Worm (Caenorhabditis elegans) whole organism, young adult: ENCODE measurements around the gene F17E5.2.

Source experiments
- F10E7.11 ChIP-seq: sonication (generic microtip); optimal IDR thresholded peaks from 2 replicates; lab custom pipeline; 2017; ENCODE audit warnings: mild to moderate bottlenecking, missing genetic modification characterization, moderate library complexity, missing compliant biosample characterization
- F22D6.2 ChIP-seq: sonication (generic microtip); optimal IDR thresholded peaks from 2 replicates; lab custom pipeline; 2016; ENCODE audit warnings: mild to moderate bottlenecking, missing genetic modification characterization, missing compliant biosample characterization
- F23B12.7 ChIP-seq: sonication (generic microtip); optimal IDR thresholded peaks from 2 replicates; lab custom pipeline; 2017; ENCODE audit warnings: missing genetic modification characterization, mild to moderate bottlenecking, missing compliant biosample characterization, antibody characterized with exemption, moderate library complexity; ENCODE audit not compliant: insufficient read depth
- F33H1.4 ChIP-seq: fragments of 200-800 bp; sonication (Bioruptor generic); IDR thresholded peaks from 2 replicates; pipeline ENCODE4 v1.3.6; 2022; ENCODE audit warnings: missing genetic modification reagents, missing genetic modification characterization, missing compliant biosample characterization
- F39B2.1 ChIP-seq: fragments of 200-800 bp; sonication (Bioruptor generic); IDR thresholded peaks from 2 replicates; pipeline ENCODE4 v1.3.6; 2022; ENCODE audit warnings: missing genetic modification reagents, missing genetic modification characterization, missing compliant biosample characterization
- F49E8.2 ChIP-seq: sonication (generic microtip); optimal IDR thresholded peaks from 3 replicates; lab custom pipeline; 2017; ENCODE audit warnings: missing genetic modification characterization, mild to moderate bottlenecking, missing compliant biosample characterization, antibody characterized with exemption, moderate library complexity; ENCODE audit not compliant: insufficient read depth
- F57A8.1 ChIP-seq: fragments of 200-800 bp; sonication (Bioruptor generic); optimal IDR thresholded peaks from 2 replicates; lab custom pipeline; 2018; ENCODE audit warnings: mild to moderate bottlenecking, missing genetic modification characterization, moderate library complexity, missing compliant biosample characterization
- F57C9.4 ChIP-seq: sonication (generic microtip); optimal IDR thresholded peaks from 2 replicates; lab custom pipeline; 2017; ENCODE audit warnings: mild to moderate bottlenecking, missing genetic modification characterization, missing compliant biosample characterization
- Y79H2A.3 ChIP-seq: fragments of 200-800 bp; sonication (Bioruptor generic); conservative IDR thresholded peaks from 2 replicates; pipeline ENCODE4 v1.3.6; 2022; ENCODE audit warnings: missing genetic modification reagents, missing genetic modification characterization, missing compliant biosample characterization
- Y95B8A.8 ChIP-seq: fragments of 200-800 bp; sonication (Bioruptor generic); IDR thresholded peaks from 2 replicates; pipeline ENCODE4 v1.3.6; 2022; ENCODE audit warnings: missing genetic modification reagents, missing genetic modification characterization, missing compliant biosample characterization
- aptf-3 ChIP-seq: fragments of 200-800 bp; sonication (Bioruptor generic); IDR thresholded peaks from 2 replicates; pipeline ENCODE4 v1.3.6; 2022; ENCODE audit warnings: missing genetic modification characterization, missing compliant biosample characterization
- athp-1 ChIP-seq: sonication (generic microtip); optimal IDR thresholded peaks from 2 replicates; lab custom pipeline; 2017; ENCODE audit warnings: mild to moderate bottlenecking, missing genetic modification characterization, missing compliant biosample characterization
- attf-3 ChIP-seq: fragments of 200-800 bp; sonication (Bioruptor generic); conservative IDR thresholded peaks from 2 replicates; pipeline ENCODE4 v1.3.6; 2022; ENCODE audit warnings: missing genetic modification reagents, missing genetic modification characterization, missing compliant biosample characterization
- attf-5 ChIP-seq: fragments of 200-800 bp; sonication (Bioruptor generic); optimal IDR thresholded peaks from 2 replicates; lab custom pipeline; 2018; ENCODE audit warnings: mild to moderate bottlenecking, missing genetic modification characterization, missing compliant biosample characterization
- bed-1 ChIP-seq: fragments of 200-800 bp; sonication (Bioruptor generic); IDR thresholded peaks from 2 replicates; pipeline ENCODE4 v1.3.6; 2022; ENCODE audit warnings: missing genetic modification reagents, missing genetic modification characterization, missing compliant biosample characterization
- cebp-1 ChIP-seq, 2 experiments: fragments of 200-800 bp in 1 of 2; sonication (Bioruptor generic) in 1 of 2; sonication (generic microtip) in 1 of 2; IDR thresholded peaks in 1 of 2; optimal IDR thresholded peaks in 1 of 2; 2 replicates each; pipeline versions ENCODE4 v1.3.6 to Lab custom; 2017 to 2022; ENCODE audit warnings: missing compliant biosample characterization in 2 of 2, missing genetic modification characterization in 2 of 2, mild to moderate bottlenecking in 1 of 2, missing genetic modification reagents in 1 of 2, moderate library complexity in 1 of 2
- ceh-100 ChIP-seq: fragments of 200-800 bp; sonication (Bioruptor generic); IDR thresholded peaks from 2 replicates; pipeline ENCODE4 v1.3.6; 2022; ENCODE audit warnings: missing genetic modification reagents, missing genetic modification characterization, missing compliant biosample characterization
- ceh-27 ChIP-seq: fragments of 200-800 bp; sonication (Bioruptor generic); optimal IDR thresholded peaks from 2 replicates; lab custom pipeline; 2018; ENCODE audit warnings: mild to moderate bottlenecking, missing genetic modification characterization, moderate library complexity, missing compliant biosample characterization
- ceh-91 ChIP-seq: fragments of 200-800 bp; sonication (Bioruptor generic); IDR thresholded peaks from 2 replicates; pipeline ENCODE4 v1.3.6; 2022; ENCODE audit warnings: missing genetic modification reagents, missing genetic modification characterization, missing compliant biosample characterization
- dpl-1 ChIP-seq: fragments of 150-350 bp; optimal IDR thresholded peaks from 2 replicates; lab custom pipeline; 2014; ENCODE audit warnings: missing biosample characterization, missing genetic modification reagents, missing genetic modification characterization
- efl-1 ChIP-seq: fragments of 150-350 bp; optimal IDR thresholded peaks from 2 replicates; lab custom pipeline; 2014; ENCODE audit warnings: missing biosample characterization, missing genetic modification reagents, missing genetic modification characterization
- egrh-3 ChIP-seq: fragments of 200-800 bp; sonication (Bioruptor generic); IDR thresholded peaks from 2 replicates; pipeline ENCODE4 v1.3.6; 2022; ENCODE audit warnings: missing genetic modification reagents, missing genetic modification characterization, missing compliant biosample characterization
- ekl-4 ChIP-seq: fragments of 200-800 bp; sonication (Bioruptor generic); IDR thresholded peaks from 2 replicates; pipeline ENCODE4 v1.3.6; 2022; ENCODE audit warnings: missing genetic modification reagents, missing genetic modification characterization, missing compliant biosample characterization
- him-1 ChIP-seq: sonication (generic microtip); optimal IDR thresholded peaks from 2 replicates; lab custom pipeline; 2016; ENCODE audit warnings: missing genotype, missing genetic modification reagents, missing genetic modification characterization, missing compliant biosample characterization
- hlh-26 ChIP-seq: fragments of 200-800 bp; sonication (Bioruptor generic); conservative IDR thresholded peaks from 2 replicates; pipeline ENCODE4 v1.3.6; 2022; ENCODE audit warnings: missing genetic modification reagents, missing genetic modification characterization, missing compliant biosample characterization
- hmg-1.2 ChIP-seq: fragments of 200-800 bp; sonication (Bioruptor generic); IDR thresholded peaks from 2 replicates; pipeline ENCODE4 v1.3.6; 2022; ENCODE audit warnings: missing genetic modification reagents, missing genetic modification characterization, missing compliant biosample characterization
- lin-26 ChIP-seq: fragments of 200-800 bp; sonication (Bioruptor generic); IDR thresholded peaks from 2 replicates; pipeline ENCODE4 v1.3.6; 2022; ENCODE audit warnings: missing genetic modification reagents, missing genetic modification characterization, missing compliant biosample characterization
- lin-35 ChIP-seq, 3 experiments: fragments of 150-350 bp in 2 of 3; sonication (generic microtip) in 1 of 3; optimal IDR thresholded peaks; 2 replicates each; lab custom pipeline; 2014 to 2018; ENCODE audit warnings: missing biosample characterization in 3 of 3, missing genetic modification characterization in 3 of 3, missing genetic modification reagents in 3 of 3
- lin-40 ChIP-seq: sonication (generic microtip); optimal IDR thresholded peaks from 2 replicates; lab custom pipeline; 2016; ENCODE audit warnings: missing genetic modification characterization, mild to moderate bottlenecking, missing compliant biosample characterization, missing genotype, missing genetic modification reagents
- lsl-1 ChIP-seq: fragments of 200-800 bp; sonication (Bioruptor generic); optimal IDR thresholded peaks from 2 replicates; lab custom pipeline; 2018; ENCODE audit warnings: mild to moderate bottlenecking, missing genetic modification characterization, moderate library complexity, missing compliant biosample characterization
- nfya-1 ChIP-seq: sonication (generic microtip); optimal IDR thresholded peaks from 2 replicates; lab custom pipeline; 2017; ENCODE audit warnings: antibody characterized with exemption, missing compliant biosample characterization, missing genetic modification characterization, borderline replicate concordance; ENCODE audit not compliant: insufficient read depth
- nfya-2 ChIP-seq: fragments of 200-800 bp; sonication (Bioruptor generic); IDR thresholded peaks from 2 replicates; pipeline ENCODE4 v1.3.6; 2022; ENCODE audit warnings: missing genetic modification reagents, missing genetic modification characterization, missing compliant biosample characterization
- nhr-179 ChIP-seq: sonication (generic microtip); optimal IDR thresholded peaks from 2 replicates; lab custom pipeline; 2016; ENCODE audit warnings: mild to moderate bottlenecking, missing genetic modification characterization, missing compliant biosample characterization
- nhr-80 ChIP-seq: sonication (generic microtip); optimal IDR thresholded peaks from 2 replicates; lab custom pipeline; 2016; ENCODE audit warnings: missing genetic modification characterization, missing compliant biosample characterization
- rpc-1 ChIP-seq, 2 experiments: fragments of 150-350 bp in 1 of 2; sonication (generic microtip) in 1 of 2; optimal IDR thresholded peaks; 2 replicates each; lab custom pipeline; 2014 to 2018; ENCODE audit warnings: missing biosample characterization in 1 of 2, missing genetic modification characterization in 1 of 2, missing genetic modification reagents in 1 of 2, missing genotype in 1 of 2
- snpc-3.4 ChIP-seq: sonication (generic microtip); optimal IDR thresholded peaks from 2 replicates; lab custom pipeline; 2017; ENCODE audit warnings: missing genetic modification characterization, mild to moderate bottlenecking, missing compliant biosample characterization, antibody characterized with exemption, moderate library complexity, missing genotype, missing genetic modification reagents
- sptf-2 ChIP-seq: fragments of 200-800 bp; sonication (Bioruptor generic); optimal IDR thresholded peaks from 2 replicates; lab custom pipeline; 2018; ENCODE audit warnings: mild to moderate bottlenecking, missing genetic modification characterization, missing compliant biosample characterization
- tbp1 ChIP-seq: fragments of 200-800 bp; sonication (Bioruptor generic); optimal IDR thresholded peaks from 2 replicates; lab custom pipeline; 2018; ENCODE audit warnings: mild to moderate bottlenecking, missing genetic modification characterization, missing compliant biosample characterization
- tlf-1 ChIP-seq: fragments of 200-800 bp; sonication (Bioruptor generic); optimal IDR thresholded peaks from 2 replicates; lab custom pipeline; 2018; ENCODE audit warnings: mild to moderate bottlenecking, missing genetic modification characterization, missing compliant biosample characterization
- unc-130 ChIP-seq: sonication (generic microtip); optimal IDR thresholded peaks from 2 replicates; lab custom pipeline; 2016; ENCODE audit warnings: missing genetic modification reagents, missing genetic modification characterization, missing compliant biosample characterization

The F17E5.2 gene

DNA sequence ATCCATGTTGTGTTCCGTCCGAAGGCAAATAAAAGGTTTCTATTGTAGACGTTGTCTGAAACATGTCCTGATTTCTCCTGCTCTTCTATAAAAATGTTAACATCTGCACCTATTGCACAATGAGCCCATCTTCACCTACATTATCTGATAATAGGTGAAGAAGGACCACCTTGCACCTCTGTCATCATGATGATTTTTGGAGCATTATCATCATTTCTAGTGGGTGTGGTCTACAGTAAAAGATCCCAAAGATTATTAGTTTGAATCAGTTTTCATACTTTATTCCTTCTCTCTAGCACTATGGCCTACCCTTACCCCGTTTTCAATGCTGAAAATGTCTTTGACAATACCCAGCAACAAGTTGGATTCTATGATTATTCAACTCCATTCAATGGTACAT lies 36.3 kb downstream of the F17E5.2 start, which contains the start of gene med-1:
med-1 (plus strand) TSS at position 301 of the 400 bp plus-strand sequence.
- TF ChIP-seq nfya-1 (tag; lab: Kevin White, UChicago) (no peak), snpc-3.4 (no peak), ceh-27 (GFP tag; lab: Kevin White, UChicago) (no peak), Y95B8A.8 (no peak), attf-3 (GFP tag; lab: Robert Waterston, UW) (no peak), lsl-1 (GFP tag; lab: Kevin White, UChicago) (no peak), F57C9.4 (tag; lab: Kevin White, UChicago) (no peak), F57A8.1 (GFP tag; lab: Kevin White, UChicago) (no peak), ceh-91 (GFP tag; lab: Robert Waterston, UW) (no peak), F10E7.11 (tag; lab: Kevin White, UChicago) (no peak), nhr-179 (tag; lab: Kevin White, UChicago) (no peak), F33H1.4 (no peak)

DNA sequence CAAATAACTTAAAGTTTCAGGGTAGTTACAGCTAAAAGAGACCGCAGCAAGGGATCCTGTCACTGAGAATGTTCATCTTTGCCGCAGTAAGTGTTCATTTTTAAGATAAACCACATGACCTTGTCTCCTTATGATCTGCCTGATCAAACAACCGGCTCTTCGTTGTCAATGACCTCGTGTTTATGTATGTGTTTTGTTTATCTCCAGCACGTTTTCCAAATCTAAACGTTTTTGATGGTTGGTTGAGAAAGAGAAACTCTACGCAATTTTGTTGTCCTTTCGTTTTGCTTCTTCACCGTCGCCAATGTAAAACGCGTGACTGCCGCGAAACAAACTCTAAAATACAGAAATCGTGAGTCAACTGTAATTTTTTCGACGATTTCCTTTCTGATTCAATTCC lies 40.0 kb downstream of the F17E5.2 start, which contains the start of gene tsct-1:
tsct-1 (plus strand) TSS at position 12 of the 400 bp plus-strand sequence.
- TF ChIP-seq lin-40: no peak
- no peak for TF ChIP-seq F49E8.2 (tag; lab: Kevin White, UChicago)
- no peak for TF ChIP-seq ceh-100 (GFP tag; lab: Robert Waterston, UW)
- TF ChIP-seq aptf-3: no peak
- TF ChIP-seq attf-5 (GFP tag; lab: Kevin White, UChicago): no peak
- TF ChIP-seq nfya-1 (tag; lab: Kevin White, UChicago): no peak
- TF ChIP-seq lin-35 (GFP tag; optimal IDR thresholded peaks at IDR 0.05; lab: Kevin White, UChicago): no peak
- no peak for TF ChIP-seq tbp1 (GFP tag; lab: Kevin White, UChicago)
- TF ChIP-seq tlf-1 (GFP tag; lab: Kevin White, UChicago): no peak
- no peak for TF ChIP-seq egrh-3
- TF ChIP-seq dpl-1: no peak
- TF ChIP-seq F39B2.1 (GFP tag; lab: Robert Waterston, UW): no peak
- no peak for TF ChIP-seq F57C9.4 (tag; lab: Kevin White, UChicago)
- no peak for TF ChIP-seq hmg-1.2 (GFP tag; lab: Robert Waterston, UW)
- no peak for TF ChIP-seq lsl-1 (GFP tag; lab: Kevin White, UChicago)
- no peak for TF ChIP-seq sptf-2 (GFP tag; lab: Kevin White, UChicago)
- TF ChIP-seq efl-1 (GFP tag; lab: Kevin White, UChicago): no peak
- no peak for TF ChIP-seq ceh-91 (GFP tag; lab: Robert Waterston, UW)
- TF ChIP-seq F22D6.2: no peak

DNA sequence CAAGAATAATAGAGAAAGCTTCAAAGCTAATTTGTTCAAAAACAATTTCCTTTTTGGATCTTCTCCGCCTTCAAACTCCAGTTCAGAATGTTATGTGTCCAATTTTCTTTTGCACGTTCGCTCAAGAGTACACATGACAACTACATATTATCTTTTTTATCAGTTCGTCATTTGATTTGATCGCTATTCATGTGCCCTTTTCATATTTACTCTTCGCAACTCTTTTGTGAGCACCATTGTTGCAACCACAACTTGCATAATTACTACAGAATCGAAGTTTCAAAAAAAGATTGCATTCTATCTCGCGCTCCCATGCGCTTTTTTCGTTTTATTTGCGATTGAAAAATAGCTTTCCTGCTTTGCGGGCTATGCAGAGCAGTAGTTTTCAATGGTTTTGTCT lies 41.2 kb downstream of the F17E5.2 start:
- TF ChIP-seq ekl-4 (GFP tag; lab: Robert Waterston, UW) (no peak), him-1 (tag; lab: Kevin White, UChicago) (no peak), lsl-1 (GFP tag; lab: Kevin White, UChicago) (no peak), hlh-26 (GFP tag; lab: Robert Waterston, UW) (no peak), F10E7.11 (tag; lab: Kevin White, UChicago) (no peak), F23B12.7 (tag; lab: Kevin White, UChicago) (no peak), athp-1 (tag; lab: Kevin White, UChicago) (no peak), unc-130 (GFP tag; lab: Kevin White, UChicago) (no peak), Y79H2A.3 (GFP tag; lab: Robert Waterston, UW) (no peak), lin-26 (GFP tag; lab: Robert Waterston, UW) (no peak), cebp-1 (GFP tag; IDR thresholded peaks at IDR 0.05; lab: Robert Waterston, UW) (no peak), cebp-1 (tag; optimal IDR thresholded peaks at IDR 0.05; lab: Kevin White, UChicago) (peak; percentile 17), F57C9.4 (tag; lab: Kevin White, UChicago) (no peak), nhr-80 (peak; percentile 53), rpc-1 (optimal IDR thresholded peaks at IDR 0.05; lab: Kevin White, UChicago) (no peak), rpc-1 (tag; optimal IDR thresholded peaks at IDR 0.05; lab: Kevin White, UChicago) (no peak), nfya-2 (no peak), F22D6.2 (no peak), bed-1 (GFP tag; lab: Robert Waterston, UW) (no peak)
